Worm (Caenorhabditis elegans): Measurements from ENCODE around the gene F13E9.16.

ce11 chrIV:10896512-10896911 lies 9.3 kb upstream of the F13E9.16 start, which contains the start of gene srlf-13:
- TF ChIP-seq unc-55 (GFP tag; optimal IDR thresholded peaks at IDR 0.05) = no peak
- TF ChIP-seq dve-1 (tag; optimal IDR thresholded peaks at IDR 0.05) = no peak
- no peak for TF ChIP-seq nfya-1 (tag; optimal IDR thresholded peaks at IDR 0.05)
- TF ChIP-seq hlh-15 (tag; optimal IDR thresholded peaks at IDR 0.05) = no peak
- no peak for TF ChIP-seq nhr-11 (tag; optimal IDR thresholded peaks at IDR 0.05)
- no peak for TF ChIP-seq ama-1 (optimal IDR thresholded peaks at IDR 0.05)
- TF ChIP-seq zip-5 (tag; optimal IDR thresholded peaks at IDR 0.05) = no peak
- TF ChIP-seq pros-1 (tag; optimal IDR thresholded peaks at IDR 0.05) = no peak
- no peak for TF ChIP-seq hlh-8 (tag; optimal IDR thresholded peaks at IDR 0.05)
- no peak for TF ChIP-seq ceh-18 (tag; optimal IDR thresholded peaks at IDR 0.05)
- TF ChIP-seq ceh-45 (GFP tag; IDR thresholded peaks at IDR 0.05) = no peak
- no peak for TF ChIP-seq tbx-7 (tag; optimal IDR thresholded peaks at IDR 0.05)
- TF ChIP-seq ets-4 (tag; optimal IDR thresholded peaks at IDR 0.05) = no peak

Measured in whole organism, late embryonic.